Worm (Caenorhabditis elegans): ENCODE data around the gene C30B5.17.

ce11 chrII:6245199-6245702 lies 42.4 kb upstream of the C30B5.17 start, which contains the start of gene blos-4:
- TF ChIP-seq him-1 (tag; optimal IDR thresholded peaks at IDR 0.05) = no peak
- no peak for TF ChIP-seq dao-5 (tag; optimal IDR thresholded peaks at IDR 0.05)
- TF ChIP-seq W03F9.2 (tag; optimal IDR thresholded peaks at IDR 0.05) = no peak

Measured in whole organism, L4/young adult.